Fruit fly (Drosophila melanogaster) whole organism, wandering third instar larva: ENCODE results near the gene CG15210.

Experiments used
- Abd-B ChIP-seq: fragments of >200 bp; optimal IDR thresholded peaks from 2 replicates; lab custom pipeline; 2017; ENCODE audit warnings: missing biosample characterization, missing genetic modification characterization
- CG32264 ChIP-seq: fragments of 200-800 bp; sonication (Bioruptor generic); optimal IDR thresholded peaks from 2 replicates; lab custom pipeline; 2016; ENCODE audit warnings: missing biosample characterization, missing genetic modification characterization
- CG9705 ChIP-seq: fragments of 200-800 bp; sonication (Bioruptor generic); optimal IDR thresholded peaks from 2 replicates; lab custom pipeline; 2018; ENCODE audit warnings: missing biosample characterization, mild to moderate bottlenecking, missing genetic modification characterization
- CrebA ChIP-seq: fragments of 200-800 bp; sonication (Bioruptor generic); optimal IDR thresholded peaks from 2 replicates; lab custom pipeline; 2016; ENCODE audit warnings: missing biosample characterization, mild to moderate bottlenecking, missing genetic modification characterization, borderline replicate concordance
- Dfd ChIP-seq: fragments of >200 bp; optimal IDR thresholded peaks from 2 replicates; lab custom pipeline; 2017; ENCODE audit warnings: missing biosample characterization, missing genetic modification characterization
- Dif ChIP-seq: fragments of 200-275, 200-300 bp; sonication (Bioruptor generic); optimal IDR thresholded peaks from 2 replicates; lab custom pipeline; 2018; ENCODE audit warnings: missing biosample characterization, missing genetic modification characterization; ENCODE audit not compliant: partially characterized antibody
- GATAd ChIP-seq: sonication (Bioruptor generic); optimal IDR thresholded peaks from 2 replicates; lab custom pipeline; 2016; ENCODE audit warnings: missing biosample characterization, missing genetic modification characterization
- HLH106 ChIP-seq: fragments of 200-800 bp; optimal IDR thresholded peaks from 3 replicates; lab custom pipeline; 2019; ENCODE audit warnings: missing biosample characterization, mild to moderate bottlenecking, missing genetic modification characterization, moderate library complexity
- Hnf4 ChIP-seq: fragments of 200-800 bp; sonication (Bioruptor generic); optimal IDR thresholded peaks from 2 replicates; lab custom pipeline; 2016; ENCODE audit warnings: missing biosample characterization, mild to moderate bottlenecking, missing genetic modification characterization
- Hr78 ChIP-seq: fragments of >200 bp; optimal IDR thresholded peaks from 2 replicates; lab custom pipeline; 2017; ENCODE audit warnings: missing biosample characterization, missing genetic modification characterization
- Hr83 ChIP-seq: fragments of 200-300 bp; sonication (Bioruptor generic); optimal IDR thresholded peaks from 2 replicates; lab custom pipeline; 2016; ENCODE audit warnings: missing biosample characterization, mild to moderate bottlenecking, missing genetic modification characterization, moderate library complexity; ENCODE audit not compliant: poor library complexity, severe bottlenecking
- Jra ChIP-seq: sonication (Bioruptor generic); optimal IDR thresholded peaks from 2 replicates; lab custom pipeline; 2016; ENCODE audit warnings: missing biosample characterization, missing genetic modification characterization
- Mio ChIP-seq: sonication (Bioruptor generic); optimal IDR thresholded peaks from 2 replicates; lab custom pipeline; 2016; ENCODE audit warnings: missing biosample characterization, missing genetic modification characterization
- Myc ChIP-seq: fragments of >200 bp; optimal IDR thresholded peaks from 2 replicates; lab custom pipeline; 2017
- N ChIP-seq: fragments of >200 bp; optimal IDR thresholded peaks from 2 replicates; lab custom pipeline; 2018; ENCODE audit warnings: missing biosample characterization, missing external identifiers, missing genetic modification characterization
- OdsH ChIP-seq: fragments of 200-800 bp; sonication (Bioruptor generic); optimal IDR thresholded peaks from 2 replicates; lab custom pipeline; 2016; ENCODE audit warnings: missing biosample characterization, mild to moderate bottlenecking, missing genetic modification characterization
- Rel ChIP-seq, 2 experiments: fragments of 200-800 bp; sonication (Bioruptor generic) in 1 of 2; optimal IDR thresholded peaks; 2 replicates in 1 of 2; 3 replicates in 1 of 2; lab custom pipeline; 2016 to 2019; ENCODE audit warnings: mild to moderate bottlenecking in 2 of 2, missing biosample characterization in 2 of 2, missing genetic modification characterization in 2 of 2, moderate library complexity in 1 of 2
- Sp1 ChIP-seq: fragments of 200-800 bp; sonication (Bioruptor generic); optimal IDR thresholded peaks from 3 replicates; lab custom pipeline; 2019; ENCODE audit warnings: missing biosample characterization, mild to moderate bottlenecking, missing genetic modification characterization, moderate library complexity
- Vsx2 ChIP-seq: fragments of 200-300, 225-300 bp; sonication (Bioruptor generic); optimal IDR thresholded peaks from 2 replicates; lab custom pipeline; 2018; ENCODE audit warnings: missing biosample characterization, missing genetic modification characterization; ENCODE audit not compliant: partially characterized antibody
- br ChIP-seq: fragments of 200-800 bp; sonication (Bioruptor generic); optimal IDR thresholded peaks from 2 replicates; lab custom pipeline; 2016; ENCODE audit warnings: missing biosample characterization, missing genetic modification characterization
- brk ChIP-seq: fragments of 200-800 bp; sonication (Bioruptor generic); optimal IDR thresholded peaks from 2 replicates; lab custom pipeline; 2016; ENCODE audit warnings: missing biosample characterization, mild to moderate bottlenecking, missing genetic modification characterization
- dl ChIP-seq, 2 experiments: fragments of 175-275, 200-275 bp in 1 of 2; fragments of 200-275 bp in 1 of 2; sonication (Bioruptor generic); optimal IDR thresholded peaks; lab custom pipeline; 2018; ENCODE audit warnings: mild to moderate bottlenecking in 2 of 2, missing biosample characterization in 2 of 2, missing genetic modification characterization in 2 of 2, moderate library complexity in 2 of 2; ENCODE audit not compliant: partially characterized antibody in 2 of 2, insufficient read depth in 1 of 2
- dmrt93B ChIP-seq: fragments of 200-800 bp; sonication (Bioruptor generic); optimal IDR thresholded peaks from 2 replicates; lab custom pipeline; 2018; ENCODE audit warnings: missing biosample characterization, mild to moderate bottlenecking, missing genetic modification characterization
- dsf ChIP-seq: sonication (Bioruptor generic); optimal IDR thresholded peaks from 2 replicates; lab custom pipeline; 2016; ENCODE audit warnings: missing biosample characterization, missing genetic modification characterization, borderline replicate concordance
- ey ChIP-seq: fragments of 200-800 bp; sonication (Bioruptor generic); optimal IDR thresholded peaks from 2 replicates; lab custom pipeline; 2016; ENCODE audit warnings: missing biosample characterization, missing genetic modification characterization
- foxo ChIP-seq, 2 experiments: fragments of 200-800 bp; sonication (Bioruptor generic); optimal IDR thresholded peaks; 2 replicates in 1 of 2; 3 replicates in 1 of 2; lab custom pipeline; 2016 to 2017; ENCODE audit warnings: missing biosample characterization in 2 of 2, missing genetic modification characterization in 2 of 2
- fru ChIP-seq: fragments of 200-800 bp; sonication (Bioruptor generic); optimal IDR thresholded peaks from 3 replicates; lab custom pipeline; 2016; ENCODE audit warnings: missing biosample characterization, mild to moderate bottlenecking, missing genetic modification characterization
- h ChIP-seq: fragments of 200-800 bp; sonication (Bioruptor generic); optimal IDR thresholded peaks from 3 replicates; lab custom pipeline; 2016; ENCODE audit warnings: missing biosample characterization, mild to moderate bottlenecking, missing genetic modification characterization
- jim ChIP-seq: fragments of 175-275, 200-325 bp; sonication (Bioruptor generic); optimal IDR thresholded peaks from 2 replicates; lab custom pipeline; 2016; ENCODE audit warnings: missing biosample characterization, mild to moderate bottlenecking, missing genetic modification characterization
- lola ChIP-seq: fragments of >200 bp; optimal IDR thresholded peaks from 2 replicates; lab custom pipeline; 2017; ENCODE audit warnings: missing biosample characterization, missing genetic modification characterization
- pan ChIP-seq: fragments of >200 bp; optimal IDR thresholded peaks from 2 replicates; lab custom pipeline; 2017
- psq ChIP-seq: fragments of 200-800 bp; sonication (Bioruptor generic); optimal IDR thresholded peaks from 3 replicates; lab custom pipeline; 2017; ENCODE audit warnings: missing biosample characterization, mild to moderate bottlenecking, missing genetic modification characterization, moderate library complexity
- rgr ChIP-seq: fragments of 200-800 bp; sonication (Bioruptor generic); optimal IDR thresholded peaks from 3 replicates; lab custom pipeline; 2016; ENCODE audit warnings: missing biosample characterization, mild to moderate bottlenecking, missing genetic modification characterization
- sage ChIP-seq: fragments of 200-800 bp; sonication (Bioruptor generic); optimal IDR thresholded peaks from 2 replicates; lab custom pipeline; 2016; ENCODE audit warnings: missing biosample characterization, mild to moderate bottlenecking, missing genetic modification characterization
- sv ChIP-seq: fragments of 200-800 bp; sonication (Bioruptor generic); optimal IDR thresholded peaks from 3 replicates; lab custom pipeline; 2016; ENCODE audit warnings: missing biosample characterization, missing genetic modification characterization
- tai ChIP-seq: sonication (Bioruptor generic); optimal IDR thresholded peaks from 2 replicates; lab custom pipeline; 2016; ENCODE audit warnings: missing biosample characterization, missing genetic modification characterization
- usp ChIP-seq: fragments of >200 bp; optimal IDR thresholded peaks from 2 replicates; lab custom pipeline; 2017; ENCODE audit warnings: missing biosample characterization, missing genetic modification characterization
- woc ChIP-seq: sonication (Bioruptor generic); optimal IDR thresholded peaks from 2 replicates; lab custom pipeline; 2016; ENCODE audit warnings: missing biosample characterization, mild to moderate bottlenecking, missing genetic modification characterization

Gene CG15210

dm6 chrX:10846972-10847435, 8.0 kb downstream of the CG15210 start, which contains the start of gene sbr:
Gene sbr (minus strand): TSS chrX:10847092.
- TF ChIP-seq dsf (GFP tag; lab: Kevin White, UChicago) (no peak), Hr83 (GFP tag; lab: Kevin White, UChicago) (no peak), Rel (GFP tag; optimal IDR thresholded peaks at IDR 0.05; lab: Kevin White, UChicago) (no peak), Rel (tag; optimal IDR thresholded peaks at IDR 0.05; lab: Kevin White, UChicago) (no peak), sage (GFP tag; lab: Kevin White, UChicago) (no peak), ey (peak; percentile 11), tai (no peak), CG9705 (GFP tag; lab: Kevin White, UChicago) (no peak), Vsx2 (GFP tag; lab: Kevin White, UChicago) (no peak), Dfd (GFP tag; lab: Kevin White, UChicago) (no peak), Abd-B (GFP tag; lab: Kevin White, UChicago) (no peak), br (GFP tag; lab: Kevin White, UChicago) (no peak), OdsH (no peak), h (peak; percentile 53), CG32264 (GFP tag; lab: Kevin White, UChicago) (no peak), foxo (GFP tag; optimal IDR thresholded peaks at IDR 0.05; lab: Kevin White, UChicago) (peak in 1 of 2 experiments; percentile 31), usp (GFP tag; lab: Kevin White, UChicago) (no peak), HLH106 (tag; lab: Kevin White, UChicago) (peak; percentile 57), Myc (lab: Kevin White, UChicago) (peak; percentile 76), Hnf4 (GFP tag; lab: Kevin White, UChicago) (no peak), fru (GFP tag; lab: Kevin White, UChicago) (peak; percentile 28), jim (no peak), dl (GFP tag; optimal IDR thresholded peaks at IDR 0.05; lab: Kevin White, UChicago; ENCODE audit: insufficient read depth in 1 of 2, partially characterized antibody in 2 of 2) (no peak), dmrt93B (GFP tag; lab: Kevin White, UChicago) (no peak), woc (peak; percentile 71), Hr78 (GFP tag; lab: Kevin White, UChicago) (no peak), GATAd (GFP tag; lab: Kevin White, UChicago) (no peak), rgr (GFP tag; lab: Kevin White, UChicago) (peak; percentile 51), brk (GFP tag; lab: Kevin White, UChicago) (no peak), N (GFP tag; lab: Kevin White, UChicago) (no peak), Mio (GFP tag; lab: Kevin White, UChicago) (no peak), psq (GFP tag; lab: Kevin White, UChicago) (peak; percentile 8), sv (no peak), lola (GFP tag; lab: Kevin White, UChicago) (no peak), pan (lab: Kevin White, UChicago) (no peak), CrebA (no peak), Dif (GFP tag; lab: Kevin White, UChicago) (no peak), Jra (no peak), Sp1 (GFP tag; lab: Kevin White, UChicago) (peak; percentile 18)

- TF ChIP-seq usp (GFP tag; lab: Kevin White, UChicago) (no peak), Vsx2 (GFP tag; lab: Kevin White, UChicago) (no peak), Dif (GFP tag; lab: Kevin White, UChicago) (no peak), Rel (GFP tag; optimal IDR thresholded peaks at IDR 0.05; lab: Kevin White, UChicago) (no peak), Rel (tag; optimal IDR thresholded peaks at IDR 0.05; lab: Kevin White, UChicago) (no peak), fru (GFP tag; lab: Kevin White, UChicago) (no peak), br (GFP tag; lab: Kevin White, UChicago) (no peak), brk (GFP tag; lab: Kevin White, UChicago) (no peak), CrebA (no peak), dmrt93B (GFP tag; lab: Kevin White, UChicago) (no peak), lola (GFP tag; lab: Kevin White, UChicago) (no peak), jim (no peak), Myc (lab: Kevin White, UChicago) (no peak), foxo (GFP tag; optimal IDR thresholded peaks at IDR 0.05; lab: Kevin White, UChicago) (no peak)
These were observed 8.2 kb downstream of the CG15210 start, which contains the start of gene Pgls for dm6 chrX:10847436-10847446. Gene Pgls (plus strand): TSS chrX:10847438.
